Fruit fly (Drosophila melanogaster): ENCODE data around the gene CG11249.
A peak's percentile ranks its signal among the peaks of the same experiment; 100 is the strongest.

CG11249 gene

dm6 chr3L:21715974-21716373, 44.0 kb downstream of the CG11249 start (continued):
- peak; percentile 54 for TF ChIP-seq OdsH (GFP tag; optimal IDR thresholded peaks at IDR 0.05)
- TF ChIP-seq CG9139 (GFP tag; optimal IDR thresholded peaks at IDR 0.05): no peak
- TF ChIP-seq topi (GFP tag; optimal IDR thresholded peaks at IDR 0.05): peak; percentile 31
- peak; percentile 36 for TF ChIP-seq esn (GFP tag; optimal IDR thresholded peaks at IDR 0.05)
- peak; percentile 13 for TF ChIP-seq Met (GFP tag; optimal IDR thresholded peaks at IDR 0.05)
- peak; percentile 25 for TF ChIP-seq Hr39 (GFP tag; optimal IDR thresholded peaks at IDR 0.05)
- peak; percentile 34 for TF ChIP-seq CG6808 (GFP tag; optimal IDR thresholded peaks at IDR 0.05)
- peak; percentile 50 for TF ChIP-seq Lpt (GFP tag; optimal IDR thresholded peaks at IDR 0.05)
- peak; percentile 14 for TF ChIP-seq CG31627 (GFP tag; optimal IDR thresholded peaks at IDR 0.05)
- TF ChIP-seq CG11294 (GFP tag; IDR thresholded peaks at IDR 0.05): no peak
- peak; percentile 41 for TF ChIP-seq CG3032 (tag; optimal IDR thresholded peaks at IDR 0.05)
- TF ChIP-seq Sox102F (GFP tag; optimal IDR thresholded peaks at IDR 0.05): peak; percentile 10
- no peak for TF ChIP-seq achi (GFP tag; optimal IDR thresholded peaks at IDR 0.05)
- TF ChIP-seq CG7368 (GFP tag; optimal IDR thresholded peaks at IDR 0.05): no peak
- peak; percentile 16 for TF ChIP-seq net (GFP tag; optimal IDR thresholded peaks at IDR 0.05)
- TF ChIP-seq acj6 (GFP tag; optimal IDR thresholded peaks at IDR 0.05): peak; percentile 38
- TF ChIP-seq pdm3 (GFP tag; optimal IDR thresholded peaks at IDR 0.05): peak; percentile 49
- peak; percentile 46; the same call in 1 of the 3 replicates for TF ChIP-seq CG8119 (GFP tag; IDR thresholded peaks at IDR 0.05)
- TF ChIP-seq lz (GFP tag; optimal IDR thresholded peaks at IDR 0.05): no peak
- peak; percentile 28 for TF ChIP-seq spab (GFP tag; optimal IDR thresholded peaks at IDR 0.05)
- peak; percentile 25 for TF ChIP-seq Smox (GFP tag; optimal IDR thresholded peaks at IDR 0.05)
- peak; percentile 48 for TF ChIP-seq CG3919 (GFP tag; optimal IDR thresholded peaks at IDR 0.05)
- TF ChIP-seq CG10669 (GFP tag; optimal IDR thresholded peaks at IDR 0.05): peak; percentile 9
- TF ChIP-seq CG16779 (tag; optimal IDR thresholded peaks at IDR 0.05): peak; percentile 13

dm6 chr3L:21718233-21718632, 46.3 kb downstream of the CG11249 start:
- TF ChIP-seq svp (GFP tag) (peak; percentile 1), topi (GFP tag; optimal IDR thresholded peaks at IDR 0.05) (no peak), CG1621 (tag; optimal IDR thresholded peaks at IDR 0.05) (peak; percentile 10), eg (GFP tag; IDR thresholded peaks at IDR 0.05) (no peak)

dm6 chr3L:21720869-21721268, 48.9 kb downstream of the CG11249 start:
- TF ChIP-seq Smox (GFP tag; optimal IDR thresholded peaks at IDR 0.05) (peak; percentile 6), CG16779 (tag; optimal IDR thresholded peaks at IDR 0.05) (no peak), Ets21C (GFP tag; optimal IDR thresholded peaks at IDR 0.05) (no peak), CG6163 (GFP tag; IDR thresholded peaks at IDR 0.05) (no peak), CG11294 (GFP tag; IDR thresholded peaks at IDR 0.05) (no peak), OdsH (GFP tag; optimal IDR thresholded peaks at IDR 0.05) (peak; percentile 28), fd85E (GFP tag; optimal IDR thresholded peaks at IDR 0.05) (no peak), CG3032 (tag; optimal IDR thresholded peaks at IDR 0.05) (peak; percentile 72), Hr4 (GFP tag; optimal IDR thresholded peaks at IDR 0.05) (no peak), Sox102F (GFP tag; optimal IDR thresholded peaks at IDR 0.05) (peak; percentile 16), Sox14 (GFP tag; optimal IDR thresholded peaks at IDR 0.05) (peak; percentile 36), CG9139 (GFP tag; optimal IDR thresholded peaks at IDR 0.05) (no peak), CG1621 (tag; optimal IDR thresholded peaks at IDR 0.05) (peak; percentile 65), CG34406 (GFP tag; optimal IDR thresholded peaks at IDR 0.05) (peak; percentile 8), CG8632 (GFP tag; optimal IDR thresholded peaks at IDR 0.05) (peak; percentile 18), spab (GFP tag; optimal IDR thresholded peaks at IDR 0.05) (peak; percentile 55), CG6854 (GFP tag; optimal IDR thresholded peaks at IDR 0.05) (no peak), CG6808 (GFP tag; optimal IDR thresholded peaks at IDR 0.05) (peak; percentile 69), eg (GFP tag; IDR thresholded peaks at IDR 0.05) (no peak), CG11902 (GFP tag; optimal IDR thresholded peaks at IDR 0.05) (no peak), fd59A (GFP tag; optimal IDR thresholded peaks at IDR 0.05) (peak; percentile 69), salr (GFP tag; optimal IDR thresholded peaks at IDR 0.05) (peak; percentile 36 to 45), Met (GFP tag; optimal IDR thresholded peaks at IDR 0.05) (peak; percentile 41), CG6276 (GFP tag; optimal IDR thresholded peaks at IDR 0.05) (no peak), Eip78C (GFP tag) (peak; percentile 77), CG10631 (GFP tag; optimal IDR thresholded peaks at IDR 0.05) (peak; percentile 74), CG4318 (GFP tag; optimal IDR thresholded peaks at IDR 0.05) (no peak), CG32006 (GFP tag; optimal IDR thresholded peaks at IDR 0.05) (peak; percentile 25), acj6 (GFP tag; optimal IDR thresholded peaks at IDR 0.05) (peak; percentile 49), Eip75B (GFP tag; optimal IDR thresholded peaks at IDR 0.05) (peak; percentile 39), fkh (GFP tag; optimal IDR thresholded peaks at IDR 0.05) (no peak), svp (GFP tag) (peak; percentile 68), CG31627 (GFP tag; optimal IDR thresholded peaks at IDR 0.05) (no peak), CG6792 (GFP tag; optimal IDR thresholded peaks at IDR 0.05) (no peak), dsx (GFP tag; optimal IDR thresholded peaks at IDR 0.05; ENCODE audit: poor library complexity, severe bottlenecking) (peak; percentile 63), esn (GFP tag; optimal IDR thresholded peaks at IDR 0.05) (peak; percentile 41)
